Worm (Caenorhabditis elegans): ENCODE results near the gene lips-3.

- peak; percentile 61; the same call in 1 of the 2 replicates for TF ChIP-seq hmg-1.2 (GFP tag; IDR thresholded peaks at IDR 0.05)
- TF ChIP-seq F52B5.7 (tag; optimal IDR thresholded peaks at IDR 0.05), result no peak
- no peak for TF ChIP-seq hlh-12 (tag; optimal IDR thresholded peaks at IDR 0.05)
- no peak for TF ChIP-seq snpc-1.3 (tag; optimal IDR thresholded peaks at IDR 0.05; ENCODE audit: insufficient read depth)
- TF ChIP-seq unc-62 (GFP tag; optimal IDR thresholded peaks at IDR 0.05), result no peak
- no peak for TF ChIP-seq snpc-4 (GFP tag; optimal IDR thresholded peaks at IDR 0.05)
- TF ChIP-seq snpc-4 (tag; optimal IDR thresholded peaks at IDR 0.05), result no peak
- no peak for TF ChIP-seq B0035.1 (tag; optimal IDR thresholded peaks at IDR 0.05)
- TF ChIP-seq ama-1 (optimal IDR thresholded peaks at IDR 0.05), result no peak
- TF ChIP-seq ama-1 (GFP tag; optimal IDR thresholded peaks at IDR 0.05), result no peak
- no peak for TF ChIP-seq ztf-3 (GFP tag; optimal IDR thresholded peaks at IDR 0.05)
- no peak for TF ChIP-seq tbx-9 (tag; optimal IDR thresholded peaks at IDR 0.05; ENCODE audit: borderline replicate concordance)
- no peak for TF ChIP-seq rpc-1 (optimal IDR thresholded peaks at IDR 0.05)
- TF ChIP-seq rpc-1 (tag; optimal IDR thresholded peaks at IDR 0.05), result no peak
These were observed 3.9 kb upstream of the lips-3 start, which contains the start of gene sel-2 for ce11 chrIII:4612334-4612953.
